Worm (Caenorhabditis elegans) whole organism, L3 larva: Measurements from ENCODE around the gene K02E2.1.

Experiments used
- ama-1 ChIP-seq: fragments of 150-350 bp; optimal IDR thresholded peaks from 2 replicates; lab custom pipeline; 2018
- elt-1 ChIP-seq: fragments of 150-350 bp; optimal IDR thresholded peaks from 2 replicates; lab custom pipeline; 2014; ENCODE audit warnings: missing biosample characterization, missing genetic modification characterization

ce11 chrV:20399532-20400068 is 48.3 kb downstream of the K02E2.1 start:
- no peak for TF ChIP-seq elt-1 (tag; lab: Kevin White, UChicago)
- no peak for TF ChIP-seq ama-1 (lab: Kevin White, UChicago)
